Fruit fly (Drosophila melanogaster) whole organism: ENCODE data around the gene CG6928.

Experiments used
- pan ChIP-seq: fragments of >200 bp; optimal IDR thresholded peaks from 2 replicates; lab custom pipeline; 2017
- psq ChIP-seq: fragments of >200 bp; optimal IDR thresholded peaks from 2 replicates; lab custom pipeline; 2017

DNA sequence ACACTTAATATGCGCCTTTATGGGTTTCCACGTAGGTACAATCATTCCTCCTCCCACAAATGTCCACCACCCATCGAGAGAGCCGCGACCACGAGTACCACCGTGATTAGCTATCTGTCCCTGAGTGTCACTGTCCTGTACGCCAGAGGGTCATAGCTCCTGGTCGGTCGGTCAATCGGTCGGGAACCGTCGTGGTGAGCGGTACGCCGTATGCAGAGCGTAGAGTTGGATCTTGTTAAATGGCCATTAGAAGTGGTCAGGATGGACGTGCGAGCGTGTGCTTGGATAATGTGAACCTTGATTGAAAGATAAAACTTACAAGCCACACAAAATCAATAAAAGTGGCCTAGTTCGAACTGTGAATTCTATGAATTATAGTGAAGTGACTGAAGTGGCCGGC lies 18.3 kb upstream of the CG6928 start, which contains the start of gene CG6938:
- no peak for TF ChIP-seq psq (lab: Kevin White, UChicago)
- TF ChIP-seq pan: no peak
